In the genomic region with DNA sequence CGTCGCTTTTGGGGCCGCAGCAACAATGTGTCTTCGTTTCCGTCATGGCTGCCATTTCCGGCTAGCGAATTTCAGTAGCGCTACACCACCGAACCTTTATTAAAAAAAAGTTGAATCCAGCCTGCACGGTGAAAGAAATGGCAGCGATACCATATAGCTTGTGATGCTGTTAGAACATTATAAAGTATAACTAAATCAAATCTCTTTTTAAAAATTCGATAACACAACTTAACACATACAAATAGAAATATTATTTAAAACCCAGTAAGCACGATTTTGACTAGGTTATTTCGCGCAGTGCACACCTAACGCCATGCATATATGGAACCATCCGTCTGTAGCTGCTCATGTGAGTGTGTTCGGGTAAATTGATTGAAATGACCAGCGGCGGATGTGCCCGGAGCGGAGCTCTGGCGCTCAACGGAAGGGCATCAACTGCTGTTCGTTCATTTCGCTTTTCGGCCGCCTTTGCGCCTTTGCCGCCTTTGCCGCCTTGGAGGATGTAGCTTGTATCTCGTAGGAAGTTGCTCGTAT, we compare ENCODE assay signal across 1 fruit fly cellular context.
TF ChIP-seq lines count a peak whose summit lies in the region.

No protein-coding gene starts in this region.

TF ChIP-seq in whole organism, embryonic, 481 proteins besides CTCF, POLR2A, EP300 and RAD21 (continued from another document):
- TF ChIP-seq CG4328 (GFP tag; optimal IDR thresholded peaks at IDR 0.05; lab: Kevin White, UChicago) (no peak), Ravus (GFP tag; IDR thresholded peaks at IDR 0.05; lab: Robert Waterston, UW) (no peak), CG13296 (GFP tag; optimal IDR thresholded peaks at IDR 0.05; lab: Kevin White, UChicago) (peak; percentile 57), Sox100B (GFP tag; optimal IDR thresholded peaks at IDR 0.05; lab: Kevin White, UChicago) (peak; percentile 5), bbx (GFP tag; IDR thresholded peaks at IDR 0.05; lab: Robert Waterston, UW; ENCODE audit: partially characterized antibody) (no peak), unpg (GFP tag; optimal IDR thresholded peaks at IDR 0.05; lab: Kevin White, UChicago) (peak; percentile 29), MBD-R2 (GFP tag; IDR thresholded peaks at IDR 0.05; lab: Robert Waterston, UW) (no peak; the same call in 1 of the 2 replicates), sob (GFP tag; IDR thresholded peaks at IDR 0.05; lab: Robert Waterston, UW) (no peak), ken (GFP tag; IDR thresholded peaks at IDR 0.05; lab: Robert Waterston, UW) (no peak), CG7372 (GFP tag; IDR thresholded peaks at IDR 0.05; lab: Robert Waterston, UW) (no peak), D (optimal IDR thresholded peaks at IDR 0.05; lab: Kevin White, UChicago) (no peak), D (GFP tag; optimal IDR thresholded peaks at IDR 0.05; lab: Kevin White, UChicago) (no peak), bab2 (GFP tag; optimal IDR thresholded peaks at IDR 0.05; lab: Kevin White, UChicago) (peak; percentile 3), zfh2 (GFP tag; optimal IDR thresholded peaks at IDR 0.05; lab: Kevin White, UChicago) (peak; percentile 18), prd (optimal IDR thresholded peaks at IDR 0.05; lab: Kevin White, UChicago) (no peak), prd (GFP tag; IDR thresholded peaks at IDR 0.05; lab: Robert Waterston, UW) (peak; percentile 38; the same call in 2 of the 3 replicates), CG18476 (GFP tag; optimal IDR thresholded peaks at IDR 0.05; lab: Kevin White, UChicago) (no peak), CG3726 (GFP tag; IDR thresholded peaks at IDR 0.05; lab: Robert Waterston, UW) (no peak), Neu2 (GFP tag; optimal IDR thresholded peaks at IDR 0.05; lab: Kevin White, UChicago; ENCODE audit: borderline replicate concordance) (no peak), CG2199 (GFP tag; IDR thresholded peaks at IDR 0.05; lab: Robert Waterston, UW) (no peak), Rfx (GFP tag; IDR thresholded peaks at IDR 0.05; lab: Robert Waterston, UW) (peak; percentile 64), abd-A (tag; optimal IDR thresholded peaks at IDR 0.05; lab: Kevin White, UChicago) (no peak), gem (tag; optimal IDR thresholded peaks at IDR 0.05; lab: Kevin White, UChicago) (peak; percentile 60), Side (GFP tag; optimal IDR thresholded peaks at IDR 0.05; lab: Kevin White, UChicago) (no peak), Nf-YB (GFP tag; optimal IDR thresholded peaks at IDR 0.05; lab: Kevin White, UChicago) (no peak), CG8290 (GFP tag; optimal IDR thresholded peaks at IDR 0.05; lab: Kevin White, UChicago) (no peak), CG8290 (tag; optimal IDR thresholded peaks at IDR 0.05; lab: Kevin White, UChicago) (peak in 1 of 2 experiments; percentile 61), Oaz (GFP tag; IDR thresholded peaks at IDR 0.05; lab: Robert Waterston, UW) (no peak), CG11560 (tag; IDR thresholded peaks at IDR 0.05; lab: Robert Waterston, UW) (no peak), pho (GFP tag; optimal IDR thresholded peaks at IDR 0.05; lab: Kevin White, UChicago) (peak; percentile 34), CG6854 (GFP tag; optimal IDR thresholded peaks at IDR 0.05; lab: Kevin White, UChicago) (peak; percentile 47), CG15601 (tag; optimal IDR thresholded peaks at IDR 0.05; lab: Kevin White, UChicago) (no peak), CG5245 (GFP tag; optimal IDR thresholded peaks at IDR 0.05; lab: Kevin White, UChicago) (no peak), CG9932 (GFP tag; IDR thresholded peaks at IDR 0.05; lab: Robert Waterston, UW) (peak; percentile 28; the same call in 1 of the 2 replicates), CG9437 (GFP tag; optimal IDR thresholded peaks at IDR 0.05; lab: Kevin White, UChicago) (no peak), CHES-1-like (GFP tag; optimal IDR thresholded peaks at IDR 0.05; lab: Kevin White, UChicago) (no peak), E2f1 (GFP tag; IDR thresholded peaks at IDR 0.05; lab: Robert Waterston, UW) (peak; percentile 41; the same call in 1 of the 2 replicates), tx (GFP tag; optimal IDR thresholded peaks at IDR 0.05; lab: Kevin White, UChicago) (no peak), nmo (GFP tag; optimal IDR thresholded peaks at IDR 0.05; lab: Kevin White, UChicago) (peak; percentile 3), CG10209 (GFP tag; optimal IDR thresholded peaks at IDR 0.05; lab: Kevin White, UChicago) (peak; percentile 24), jigr1 (GFP tag; IDR thresholded peaks at IDR 0.05; lab: Robert Waterston, UW) (no peak), CG4404 (GFP tag; IDR thresholded peaks at IDR 0.05; lab: Robert Waterston, UW) (no peak), CG34422 (GFP tag; IDR thresholded peaks at IDR 0.05; lab: Robert Waterston, UW) (no peak), CG6683 (GFP tag; optimal IDR thresholded peaks at IDR 0.05; lab: Kevin White, UChicago) (no peak), Max (GFP tag; optimal IDR thresholded peaks at IDR 0.05; lab: Kevin White, UChicago) (peak; percentile 29), CG1603 (tag; optimal IDR thresholded peaks at IDR 0.05; lab: Kevin White, UChicago) (peak; percentile 7), fu2 (GFP tag; optimal IDR thresholded peaks at IDR 0.05; lab: Kevin White, UChicago) (no peak), Hmr (GFP tag; optimal IDR thresholded peaks at IDR 0.05; lab: Kevin White, UChicago) (peak; percentile 82), wor (GFP tag; IDR thresholded peaks at IDR 0.05; lab: Robert Waterston, UW) (no peak), C15 (GFP tag; IDR thresholded peaks at IDR 0.05; lab: Robert Waterston, UW) (no peak), sna (GFP tag; IDR thresholded peaks at IDR 0.05; lab: Robert Waterston, UW; ENCODE audit: partially characterized antibody) (no peak), HHEX (GFP tag; optimal IDR thresholded peaks at IDR 0.05; lab: Kevin White, UChicago) (peak; percentile 45), CG11723 (GFP tag; optimal IDR thresholded peaks at IDR 0.05; lab: Kevin White, UChicago) (no peak), btn (GFP tag; optimal IDR thresholded peaks at IDR 0.05; lab: Kevin White, UChicago) (no peak), sr (GFP tag; IDR thresholded peaks at IDR 0.05; lab: Robert Waterston, UW) (no peak), CG18262 (tag; optimal IDR thresholded peaks at IDR 0.05; lab: Kevin White, UChicago) (no peak), B-H2 (GFP tag; optimal IDR thresholded peaks at IDR 0.05; lab: Kevin White, UChicago) (peak; percentile 18), CG15269 (tag; optimal IDR thresholded peaks at IDR 0.05; lab: Kevin White, UChicago) (peak; percentile 61), CG12071 (GFP tag; optimal IDR thresholded peaks at IDR 0.05; lab: Kevin White, UChicago) (no peak), tup (GFP tag; optimal IDR thresholded peaks at IDR 0.05; lab: Kevin White, UChicago) (no peak), bowl (GFP tag; IDR thresholded peaks at IDR 0.05; lab: Robert Waterston, UW) (no peak), Sox102F (GFP tag; optimal IDR thresholded peaks at IDR 0.05; lab: Kevin White, UChicago) (peak; percentile 45), kni (GFP tag; optimal IDR thresholded peaks at IDR 0.05; lab: Kevin White, UChicago) (no peak), CG7556 (GFP tag; optimal IDR thresholded peaks at IDR 0.05; lab: Kevin White, UChicago) (peak; percentile 69), Atf3 (GFP tag; optimal IDR thresholded peaks at IDR 0.05; lab: Kevin White, UChicago) (no peak), CG7357 (GFP tag; IDR thresholded peaks at IDR 0.05; lab: Robert Waterston, UW) (no peak), CG7839 (tag; optimal IDR thresholded peaks at IDR 0.05; lab: Kevin White, UChicago) (peak; percentile 62), ttk (GFP tag; IDR thresholded peaks at IDR 0.05; lab: Robert Waterston, UW) (0 out of 2 replicates have a peak, but pooled peaks have one; percentile 36), sd (tag; optimal IDR thresholded peaks at IDR 0.05; lab: Kevin White, UChicago) (no peak), CG13424 (tag; optimal IDR thresholded peaks at IDR 0.05; lab: Kevin White, UChicago) (peak; percentile 50), CG11504 (tag; optimal IDR thresholded peaks at IDR 0.05; lab: Kevin White, UChicago) (peak; percentile 61), CG10366 (GFP tag; IDR thresholded peaks at IDR 0.05; lab: Robert Waterston, UW) (no peak), CG11695 (GFP tag; IDR thresholded peaks at IDR 0.05; lab: Robert Waterston, UW) (peak; percentile 42; the same call in 1 of the 3 replicates), CG2116 (GFP tag; optimal IDR thresholded peaks at IDR 0.05; lab: Kevin White, UChicago) (no peak), Camta (GFP tag; optimal IDR thresholded peaks at IDR 0.05; lab: Kevin White, UChicago) (no peak), pan (optimal IDR thresholded peaks at IDR 0.05; lab: Kevin White, UChicago) (no peak), pan (GFP tag; optimal IDR thresholded peaks at IDR 0.05 in 1 of 2, IDR thresholded peaks at IDR 0.05 in 1 of 2) (peak in 1 of 2 experiments; percentile 57), CG12769 (tag; optimal IDR thresholded peaks at IDR 0.05; lab: Kevin White, UChicago) (peak; percentile 70), Spps (tag; optimal IDR thresholded peaks at IDR 0.05; lab: Kevin White, UChicago) (no peak), CG10959 (GFP tag; IDR thresholded peaks at IDR 0.05; lab: Robert Waterston, UW) (no peak), CG7987 (GFP tag; optimal IDR thresholded peaks at IDR 0.05; lab: Kevin White, UChicago) (no peak), dm (GFP tag; optimal IDR thresholded peaks at IDR 0.05; lab: Kevin White, UChicago) (no peak), grn (GFP tag; optimal IDR thresholded peaks at IDR 0.05; lab: Kevin White, UChicago) (no peak), CG5180 (GFP tag; optimal IDR thresholded peaks at IDR 0.05; lab: Kevin White, UChicago) (no peak), ind (GFP tag; optimal IDR thresholded peaks at IDR 0.05; lab: Kevin White, UChicago) (peak; percentile 45), ac (GFP tag; optimal IDR thresholded peaks at IDR 0.05; lab: Kevin White, UChicago) (no peak), CG2120 (GFP tag; optimal IDR thresholded peaks at IDR 0.05; lab: Kevin White, UChicago) (peak; percentile 80), CkIIα-i1 (GFP tag; IDR thresholded peaks at IDR 0.05; lab: Robert Waterston, UW) (no peak), Dek (tag; optimal IDR thresholded peaks at IDR 0.05; lab: Kevin White, UChicago) (peak; percentile 45), ERR (GFP tag; optimal IDR thresholded peaks at IDR 0.05; lab: Kevin White, UChicago) (no peak), otp (GFP tag; IDR thresholded peaks at IDR 0.05; lab: Robert Waterston, UW) (no peak), CG9727 (GFP tag; optimal IDR thresholded peaks at IDR 0.05; lab: Kevin White, UChicago) (peak; percentile 35), nau (GFP tag; optimal IDR thresholded peaks at IDR 0.05; lab: Kevin White, UChicago) (peak; percentile 5), cg (GFP tag; optimal IDR thresholded peaks at IDR 0.05; lab: Kevin White, UChicago) (no peak), CG6272 (GFP tag; IDR thresholded peaks at IDR 0.05; lab: Robert Waterston, UW) (no peak), bsh (GFP tag; optimal IDR thresholded peaks at IDR 0.05; lab: Kevin White, UChicago) (no peak), gsb (GFP tag; IDR thresholded peaks at IDR 0.05; lab: Robert Waterston, UW) (no peak), CG7928 (GFP tag; optimal IDR thresholded peaks at IDR 0.05; lab: Kevin White, UChicago) (no peak), NC2α (GFP tag; optimal IDR thresholded peaks at IDR 0.05; lab: Kevin White, UChicago) (no peak), CG15514 (GFP tag; optimal IDR thresholded peaks at IDR 0.05; lab: Kevin White, UChicago) (peak; percentile 55), Bdp1 (GFP tag; optimal IDR thresholded peaks at IDR 0.05; lab: Kevin White, UChicago) (no peak), dan (GFP tag; IDR thresholded peaks at IDR 0.05; lab: Robert Waterston, UW) (no peak), org-1 (GFP tag; optimal IDR thresholded peaks at IDR 0.05; lab: Kevin White, UChicago) (peak; percentile 18), CG8924 (tag; optimal IDR thresholded peaks at IDR 0.05; lab: Kevin White, UChicago) (peak; percentile 44), cato (GFP tag; optimal IDR thresholded peaks at IDR 0.05; lab: Kevin White, UChicago; ENCODE audit: borderline replicate concordance) (no peak), CG3995 (GFP tag; optimal IDR thresholded peaks at IDR 0.05; lab: Kevin White, UChicago) (no peak), sima (GFP tag; optimal IDR thresholded peaks at IDR 0.05; lab: Kevin White, UChicago) (no peak), CG17568 (GFP tag; optimal IDR thresholded peaks at IDR 0.05; lab: Kevin White, UChicago) (no peak), danr (GFP tag; IDR thresholded peaks at IDR 0.05; lab: Robert Waterston, UW) (no peak), CG8388 (GFP tag; optimal IDR thresholded peaks at IDR 0.05; lab: Kevin White, UChicago) (no peak), trem (tag; optimal IDR thresholded peaks at IDR 0.05; lab: Kevin White, UChicago) (no peak), ro (GFP tag; IDR thresholded peaks at IDR 0.05; lab: Robert Waterston, UW) (no peak)
